Worm (Caenorhabditis elegans): ENCODE measurements around the gene grd-4.
A peak's percentile ranks its signal among the peaks of the same experiment; 100 is the strongest.

The grd-4 gene

DNA sequence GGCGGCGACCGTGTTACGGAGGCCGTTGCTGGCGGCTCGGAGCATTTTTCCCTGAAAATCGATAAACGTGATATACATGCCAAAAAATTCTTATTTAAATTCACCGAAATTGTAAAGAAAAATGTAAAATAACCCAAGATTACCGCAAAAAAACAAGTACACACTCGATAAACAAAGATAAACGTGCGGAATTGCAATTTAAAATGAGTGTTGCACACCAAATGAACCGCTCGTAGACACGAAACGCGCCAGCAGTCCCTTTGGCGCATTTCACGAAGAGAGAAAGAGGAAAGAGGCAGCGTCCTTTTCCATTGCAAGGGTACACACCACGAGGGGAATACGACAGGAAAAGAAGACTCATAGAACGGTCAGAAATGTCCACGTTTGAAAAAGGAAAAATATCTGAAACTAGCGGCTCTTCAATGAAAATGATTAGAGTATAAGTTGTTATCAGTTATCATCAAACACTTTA is 45.0 kb downstream of the grd-4 start, which contains the start of gene sdha-1 (continued):
- TF ChIP-seq hrde-1 (tag; optimal IDR thresholded peaks at IDR 0.05; ENCODE audit: borderline replicate concordance) (no peak), hlh-26 (GFP tag; conservative IDR thresholded peaks at IDR 0.05) (no peak), egl-18 (GFP tag; IDR thresholded peaks at IDR 0.05) (no peak), let-607 (tag; optimal IDR thresholded peaks at IDR 0.05) (peak in 1 of 2 experiments; percentile 35)

ce11 chrX:8549026-8549425 is 48.0 kb downstream of the grd-4 start, which contains the start of gene D2021.4:
D2021.4 (minus strand) TSS chrX:8549073.
- TF ChIP-seq tbx-9 (tag; optimal IDR thresholded peaks at IDR 0.05; ENCODE audit: borderline replicate concordance) (no peak), cebp-1 (GFP tag; IDR thresholded peaks at IDR 0.05) (no peak), cebp-1 (tag; optimal IDR thresholded peaks at IDR 0.05) (peak; percentile 28), nhr-80 (tag; optimal IDR thresholded peaks at IDR 0.05) (peak; percentile 90)

ce11 chrX:8550099-8550498 is 49.1 kb downstream of the grd-4 start:
- TF ChIP-seq ztf-18 (tag; optimal IDR thresholded peaks at IDR 0.05): peak; percentile 32
- TF ChIP-seq gei-17 (GFP tag; optimal IDR thresholded peaks at IDR 0.05): peak; percentile 29
- peak; percentile 1 for TF ChIP-seq madf-10 (tag; optimal IDR thresholded peaks at IDR 0.05)
- TF ChIP-seq lin-40 (tag; optimal IDR thresholded peaks at IDR 0.05): peak; percentile 86
- peak; percentile 38 for TF ChIP-seq ceh-27 (GFP tag; optimal IDR thresholded peaks at IDR 0.05)
- TF ChIP-seq ztf-28 (GFP tag; IDR thresholded peaks at IDR 0.05): no peak
- no peak for TF ChIP-seq Y95B8A.8 (GFP tag; IDR thresholded peaks at IDR 0.05)
- TF ChIP-seq zim-3 (tag; optimal IDR thresholded peaks at IDR 0.05): no peak
- TF ChIP-seq lin-26 (GFP tag; IDR thresholded peaks at IDR 0.05): peak; percentile 38; the same call in 1 of the 2 replicates
- peak; percentile 30; the same call in 1 of the 2 replicates for TF ChIP-seq mcd-1 (GFP tag; IDR thresholded peaks at IDR 0.05)
- TF ChIP-seq snpc-3.4 (tag; optimal IDR thresholded peaks at IDR 0.05): peak; percentile 14
- peak; percentile 17 for TF ChIP-seq tbp1 (GFP tag; optimal IDR thresholded peaks at IDR 0.05)
- peak; percentile 85 for TF ChIP-seq nhr-80 (tag; optimal IDR thresholded peaks at IDR 0.05)
- TF ChIP-seq athp-1 (tag; optimal IDR thresholded peaks at IDR 0.05): no peak
- TF ChIP-seq sptf-2 (GFP tag; optimal IDR thresholded peaks at IDR 0.05): peak; percentile 27
- peak; percentile 35; the same call in 1 of the 2 replicates for TF ChIP-seq C06A6.2 (GFP tag; conservative IDR thresholded peaks at IDR 0.05)
- TF ChIP-seq nfyb-1 (GFP tag; IDR thresholded peaks at IDR 0.05): 0 out of 2 replicates have a peak, but pooled peaks have one; percentile 60
- peak; percentile 31 for TF ChIP-seq chd-7 (tag; optimal IDR thresholded peaks at IDR 0.05)
- TF ChIP-seq snpc-1.3 (tag; optimal IDR thresholded peaks at IDR 0.05; ENCODE audit: insufficient read depth): no peak
- TF ChIP-seq hmg-1.2 (GFP tag; IDR thresholded peaks at IDR 0.05): peak; percentile 40; the same call in 1 of the 2 replicates
- peak; percentile 6 for TF ChIP-seq unc-62 (GFP tag; optimal IDR thresholded peaks at IDR 0.05)
- peak; percentile 45 for TF ChIP-seq atf-7 (tag; optimal IDR thresholded peaks at IDR 0.05)
- no peak for TF ChIP-seq nhr-179 (tag; optimal IDR thresholded peaks at IDR 0.05)
- TF ChIP-seq B0336.3 (GFP tag; IDR thresholded peaks at IDR 0.05): 0 out of 2 replicates have a peak, but pooled peaks have one; percentile 25
- TF ChIP-seq K11D2.4 (GFP tag; IDR thresholded peaks at IDR 0.05): 0 out of 2 replicates have a peak, but pooled peaks have one; percentile 40
- no peak for TF ChIP-seq pha-4 (tag; optimal IDR thresholded peaks at IDR 0.05)
- TF ChIP-seq ztf-22 (GFP tag; optimal IDR thresholded peaks at IDR 0.05): peak; percentile 16
- no peak for TF ChIP-seq aptf-2 (GFP tag; conservative IDR thresholded peaks at IDR 0.05)
- TF ChIP-seq dox-1 (GFP tag; IDR thresholded peaks at IDR 0.05): peak; percentile 38; the same call in 1 of the 2 replicates
- peak; percentile 79 for TF ChIP-seq somi-1 (GFP tag; optimal IDR thresholded peaks at IDR 0.05)
- TF ChIP-seq die-1 (tag; optimal IDR thresholded peaks at IDR 0.05): peak; percentile 26
- TF ChIP-seq attf-5 (GFP tag; optimal IDR thresholded peaks at IDR 0.05): peak; percentile 46
- TF ChIP-seq F22D6.2 (tag; optimal IDR thresholded peaks at IDR 0.05): peak; percentile 69
- TF ChIP-seq ztf-26 (tag; optimal IDR thresholded peaks at IDR 0.05): peak; percentile 54
- no peak for TF ChIP-seq sea-2 (GFP tag; IDR thresholded peaks at IDR 0.05)
- TF ChIP-seq zfh-2 (GFP tag; conservative IDR thresholded peaks at IDR 0.05): 0 out of 2 replicates have a peak, but pooled peaks have one; percentile 21
- TF ChIP-seq ceh-100 (GFP tag; IDR thresholded peaks at IDR 0.05): no peak

Measured in whole organism, young adult.